Worm (Caenorhabditis elegans) whole organism, young adult: ENCODE measurements around the gene knl-3.
A peak's percentile ranks its signal among the peaks of the same experiment; 100 is the strongest.

Experiments
- B0035.1 ChIP-seq: sonication (generic microtip); optimal IDR thresholded peaks from 2 replicates; lab custom pipeline; 2016; ENCODE audit warnings: missing genetic modification characterization, mild to moderate bottlenecking, missing compliant biosample characterization, missing genotype, missing genetic modification reagents
- B0336.3 ChIP-seq: fragments of 200-800 bp; sonication (Bioruptor generic); IDR thresholded peaks from 2 replicates; pipeline ENCODE4 v1.3.6; 2022; ENCODE audit warnings: missing genetic modification characterization, missing compliant biosample characterization
- D2030.7 ChIP-seq: fragments of 200-800 bp; sonication (Bioruptor generic); IDR thresholded peaks from 2 replicates; pipeline ENCODE4 v1.3.6; 2022; ENCODE audit warnings: missing genetic modification reagents, missing genetic modification characterization, missing compliant biosample characterization
- F37B4.10 ChIP-seq: fragments of 200-800 bp; sonication (Bioruptor generic); IDR thresholded peaks from 2 replicates; pipeline ENCODE4 v1.3.6; 2022; ENCODE audit warnings: missing genetic modification characterization, missing compliant biosample characterization
- F39B2.1 ChIP-seq: fragments of 200-800 bp; sonication (Bioruptor generic); IDR thresholded peaks from 2 replicates; pipeline ENCODE4 v1.3.6; 2022; ENCODE audit warnings: missing genetic modification reagents, missing genetic modification characterization, missing compliant biosample characterization
- F52B5.7 ChIP-seq: sonication (generic microtip); optimal IDR thresholded peaks from 2 replicates; lab custom pipeline; 2016; ENCODE audit warnings: mild to moderate bottlenecking, missing genetic modification characterization, missing compliant biosample characterization
- K12H6.12 ChIP-seq: fragments of 200-800 bp; sonication (Bioruptor generic); optimal IDR thresholded peaks from 2 replicates; lab custom pipeline; 2018; ENCODE audit warnings: mild to moderate bottlenecking, missing genetic modification characterization, missing compliant biosample characterization
- T26A5.8 ChIP-seq: sonication (generic microtip); optimal IDR thresholded peaks from 2 replicates; lab custom pipeline; 2016; ENCODE audit warnings: missing genetic modification characterization, missing compliant biosample characterization
- Y53F4B.3 ChIP-seq: fragments of 200-800 bp; sonication (Bioruptor generic); IDR thresholded peaks from 2 replicates; pipeline ENCODE4 v1.3.6; 2022; ENCODE audit warnings: missing genetic modification reagents, missing genetic modification characterization, missing compliant biosample characterization
- Y53G8AR.9 ChIP-seq: fragments of 200-800 bp; sonication (Bioruptor generic); conservative IDR thresholded peaks from 2 replicates; pipeline ENCODE4 v1.3.6; 2022; ENCODE audit warnings: missing genetic modification reagents, missing genetic modification characterization, missing compliant biosample characterization
- ZK185.1 ChIP-seq: sonication (generic microtip); optimal IDR thresholded peaks from 2 replicates; lab custom pipeline; 2016; ENCODE audit warnings: mild to moderate bottlenecking, missing genetic modification characterization, missing compliant biosample characterization; ENCODE audit not compliant: poor library complexity, severe bottlenecking
- akir-1 ChIP-seq: fragments of 200-800 bp; sonication (Bioruptor generic); optimal IDR thresholded peaks from 2 replicates; lab custom pipeline; 2018; ENCODE audit warnings: mild to moderate bottlenecking, missing genetic modification characterization, moderate library complexity, missing compliant biosample characterization
- attf-5 ChIP-seq: fragments of 200-800 bp; sonication (Bioruptor generic); optimal IDR thresholded peaks from 2 replicates; lab custom pipeline; 2018; ENCODE audit warnings: mild to moderate bottlenecking, missing genetic modification characterization, missing compliant biosample characterization
- ceh-58 ChIP-seq: fragments of 200-800 bp; sonication (Bioruptor generic); IDR thresholded peaks from 2 replicates; pipeline ENCODE4 v1.3.6; 2022; ENCODE audit warnings: missing genetic modification characterization, missing compliant biosample characterization
- ceh-79 ChIP-seq: sonication (generic microtip); optimal IDR thresholded peaks from 2 replicates; lab custom pipeline; 2017; ENCODE audit warnings: mild to moderate bottlenecking, missing genetic modification characterization, missing compliant biosample characterization
- dox-1 ChIP-seq: fragments of 200-800 bp; sonication (Bioruptor generic); IDR thresholded peaks from 2 replicates; pipeline ENCODE4 v1.3.6; 2022; ENCODE audit warnings: missing genetic modification reagents, missing genetic modification characterization, missing compliant biosample characterization
- egrh-3 ChIP-seq: fragments of 200-800 bp; sonication (Bioruptor generic); IDR thresholded peaks from 2 replicates; pipeline ENCODE4 v1.3.6; 2022; ENCODE audit warnings: missing genetic modification reagents, missing genetic modification characterization, missing compliant biosample characterization
- ets-4 ChIP-seq: fragments of 200-800 bp; sonication (Bioruptor generic); optimal IDR thresholded peaks from 2 replicates; lab custom pipeline; 2018; ENCODE audit warnings: mild to moderate bottlenecking, missing genetic modification characterization, missing compliant biosample characterization
- gei-17 ChIP-seq: fragments of 200-800 bp; sonication (Bioruptor generic); optimal IDR thresholded peaks from 2 replicates; lab custom pipeline; 2018; ENCODE audit warnings: mild to moderate bottlenecking, missing genetic modification characterization, missing compliant biosample characterization
- lin-40 ChIP-seq: sonication (generic microtip); optimal IDR thresholded peaks from 2 replicates; lab custom pipeline; 2016; ENCODE audit warnings: missing genetic modification characterization, mild to moderate bottlenecking, missing compliant biosample characterization, missing genotype, missing genetic modification reagents
- lsl-1 ChIP-seq: fragments of 200-800 bp; sonication (Bioruptor generic); optimal IDR thresholded peaks from 2 replicates; lab custom pipeline; 2018; ENCODE audit warnings: mild to moderate bottlenecking, missing genetic modification characterization, moderate library complexity, missing compliant biosample characterization
- madf-6 ChIP-seq: fragments of 200-800 bp; sonication (Bioruptor generic); IDR thresholded peaks from 2 replicates; pipeline ENCODE4 v1.3.6; 2022; ENCODE audit warnings: missing genetic modification reagents, missing genetic modification characterization, missing compliant biosample characterization
- nfya-1 ChIP-seq: sonication (generic microtip); optimal IDR thresholded peaks from 2 replicates; lab custom pipeline; 2017; ENCODE audit warnings: antibody characterized with exemption, missing compliant biosample characterization, missing genetic modification characterization, borderline replicate concordance; ENCODE audit not compliant: insufficient read depth
- nfya-2 ChIP-seq: fragments of 200-800 bp; sonication (Bioruptor generic); IDR thresholded peaks from 2 replicates; pipeline ENCODE4 v1.3.6; 2022; ENCODE audit warnings: missing genetic modification reagents, missing genetic modification characterization, missing compliant biosample characterization
- nhr-120 ChIP-seq: fragments of 200-800 bp; sonication (Bioruptor generic); IDR thresholded peaks from 2 replicates; pipeline ENCODE4 v1.3.6; 2022; ENCODE audit warnings: missing genetic modification characterization, missing compliant biosample characterization
- nhr-80 ChIP-seq: sonication (generic microtip); optimal IDR thresholded peaks from 2 replicates; lab custom pipeline; 2016; ENCODE audit warnings: missing genetic modification characterization, missing compliant biosample characterization
- nhr-90 ChIP-seq: sonication (generic microtip); optimal IDR thresholded peaks from 2 replicates; lab custom pipeline; 2016; ENCODE audit warnings: missing genotype, mild to moderate bottlenecking, missing genetic modification characterization, missing compliant biosample characterization
- pha-4 ChIP-seq: fragments of 150-350 bp; sonication (generic microtip); optimal IDR thresholded peaks from 2 replicates; lab custom pipeline; 2014; ENCODE audit warnings: missing biosample characterization, missing genetic modification reagents, missing genetic modification characterization
- sdz-38 ChIP-seq: sonication (generic microtip); optimal IDR thresholded peaks from 2 replicates; lab custom pipeline; 2016; ENCODE audit warnings: missing genotype, missing genetic modification characterization, missing compliant biosample characterization
- snpc-1.3 ChIP-seq: sonication (generic microtip); optimal IDR thresholded peaks from 2 replicates; lab custom pipeline; 2017; ENCODE audit warnings: missing genetic modification characterization, mild to moderate bottlenecking, missing compliant biosample characterization, antibody characterized with exemption, moderate library complexity, missing genotype, missing genetic modification reagents; ENCODE audit not compliant: insufficient read depth
- tlf-1 ChIP-seq: fragments of 200-800 bp; sonication (Bioruptor generic); optimal IDR thresholded peaks from 2 replicates; lab custom pipeline; 2018; ENCODE audit warnings: mild to moderate bottlenecking, missing genetic modification characterization, missing compliant biosample characterization
- xnd-1 ChIP-seq: sonication (generic microtip); optimal IDR thresholded peaks from 2 replicates; lab custom pipeline; 2016; ENCODE audit warnings: missing genotype, missing genetic modification reagents, missing genetic modification characterization, missing compliant biosample characterization

knl-3 gene

DNA sequence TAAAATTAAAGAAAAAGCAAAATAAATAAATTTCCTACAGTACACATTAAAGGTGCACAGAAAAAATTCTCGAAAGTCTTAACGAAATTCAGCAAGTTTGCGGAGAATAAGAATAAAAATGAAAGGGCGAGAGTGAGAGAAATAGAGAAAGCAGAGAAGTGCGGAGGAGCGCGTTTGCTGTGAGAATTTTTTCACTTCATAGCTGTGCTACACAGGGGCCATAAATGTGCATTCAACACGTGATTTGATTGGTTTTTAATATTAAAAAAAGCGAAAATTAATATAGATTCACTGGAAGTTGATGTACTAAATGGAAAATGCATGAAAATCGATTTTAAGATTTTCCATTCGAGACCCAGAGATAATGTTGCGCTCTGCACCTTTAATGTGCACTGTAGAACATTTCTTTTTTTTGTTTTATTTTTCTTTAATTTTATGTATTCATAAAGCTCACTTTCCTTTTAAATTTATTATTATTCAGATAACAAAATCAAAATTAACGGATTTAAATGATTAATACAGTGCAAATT is 49.1 kb downstream of the knl-3 start, which contains the start of gene Y32G9A.2 (continued):
- no peak for TF ChIP-seq sdz-38
- no peak for TF ChIP-seq ceh-58 (GFP tag; lab: Robert Waterston, UW)
- no peak for TF ChIP-seq nhr-80 (tag; lab: Kevin White, UChicago)
- TF ChIP-seq B0336.3 (GFP tag; lab: Robert Waterston, UW): no peak
- TF ChIP-seq nhr-90: no peak
- TF ChIP-seq D2030.7: peak; percentile 26; the same call in 1 of the 2 replicates
- peak; percentile 84 for TF ChIP-seq lsl-1 (GFP tag; lab: Kevin White, UChicago)
- TF ChIP-seq gei-17 (GFP tag; lab: Kevin White, UChicago): no peak
- TF ChIP-seq dox-1: peak; percentile 67
- no peak for TF ChIP-seq F39B2.1 (GFP tag; lab: Robert Waterston, UW)
- no peak for TF ChIP-seq K12H6.12
- TF ChIP-seq ZK185.1: no peak
- no peak for TF ChIP-seq nfya-2 (GFP tag; lab: Robert Waterston, UW)
- peak; percentile 70 for TF ChIP-seq madf-6 (GFP tag; lab: Robert Waterston, UW)
- TF ChIP-seq tlf-1 (GFP tag; lab: Kevin White, UChicago): no peak
- no peak for TF ChIP-seq egrh-3
- no peak for TF ChIP-seq attf-5 (GFP tag; lab: Kevin White, UChicago)
- peak; percentile 66 for TF ChIP-seq xnd-1 (tag; lab: Kevin White, UChicago)
- TF ChIP-seq F37B4.10: no peak
- no peak for TF ChIP-seq lin-40 (tag; lab: Kevin White, UChicago)
- TF ChIP-seq Y53F4B.3 (GFP tag; lab: Robert Waterston, UW): no peak
- TF ChIP-seq pha-4 (tag; lab: Kevin White, UChicago): no peak
- TF ChIP-seq ceh-79 (tag; lab: Kevin White, UChicago): no peak
- no peak for TF ChIP-seq ets-4
- no peak for TF ChIP-seq T26A5.8 (tag; lab: Kevin White, UChicago)
- TF ChIP-seq nfya-1: no peak
- no peak for TF ChIP-seq akir-1
- no peak for TF ChIP-seq nhr-120 (GFP tag; lab: Robert Waterston, UW)
- no peak for TF ChIP-seq F52B5.7 (tag; lab: Kevin White, UChicago)
- no peak for TF ChIP-seq B0035.1 (tag; lab: Kevin White, UChicago)

- TF ChIP-seq snpc-1.3 (tag; lab: Kevin White, UChicago) (no peak), Y53G8AR.9 (GFP tag; lab: Robert Waterston, UW) (no peak), B0336.3 (GFP tag; lab: Robert Waterston, UW) (no peak)
These were observed 51.1 kb downstream of the knl-3 start, which contains the start of gene Y32G9A.12 for ce11 chrV:1920105-1920504. Gene Y32G9A.12 (minus strand): TSS chrV:1920205.
